Worm (Caenorhabditis elegans): ENCODE measurements around the gene Y38H6C.18.
A peak's percentile ranks its signal among the peaks of the same experiment; 100 is the strongest.

Y38H6C.18 gene

DNA sequence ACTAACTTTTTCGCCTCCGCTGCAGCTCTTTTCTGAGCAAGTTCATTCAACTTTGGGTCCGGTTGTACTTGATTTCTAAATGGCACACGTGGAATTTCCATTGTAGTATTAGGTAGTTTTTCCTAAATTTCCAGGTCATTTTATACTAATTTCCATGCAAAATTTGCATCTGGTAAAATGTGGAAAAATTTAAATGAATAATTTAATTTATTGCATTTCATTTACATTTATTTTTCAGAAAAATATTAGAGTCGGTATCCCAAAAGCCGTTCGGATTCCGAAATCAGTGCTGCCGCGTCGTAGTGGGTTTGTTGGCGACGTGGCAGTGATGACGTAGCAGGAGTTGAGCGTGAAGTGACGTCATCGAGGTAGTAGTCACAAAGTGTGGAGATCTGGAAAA, at the start of gene Y38H6C.18:
Gene Y38H6C.18 (minus strand): TSS at position 101 of the 400 bp plus-strand sequence.
- TF ChIP-seq daf-8 (GFP tag; IDR thresholded peaks at IDR 0.05), result no peak

DNA sequence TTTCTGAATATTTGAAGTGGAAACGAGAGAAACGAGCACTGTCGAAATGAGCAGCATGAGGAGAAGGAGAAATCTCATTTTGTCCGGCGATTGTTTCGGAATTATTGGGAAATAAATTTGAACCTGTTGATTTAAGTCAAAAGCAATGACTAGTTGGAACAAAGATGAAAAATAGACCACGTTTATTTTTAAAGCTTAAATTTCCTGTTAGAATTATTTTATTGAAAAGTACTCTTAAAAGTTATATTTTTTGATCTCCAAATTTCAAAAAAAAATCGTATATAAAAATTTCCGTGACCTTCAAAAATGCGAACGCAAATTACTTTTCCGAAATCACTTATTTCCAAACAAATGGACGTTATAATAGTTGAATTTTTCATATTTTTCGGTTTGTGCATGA, 48.7 kb upstream of the Y38H6C.18 start, which contains the start of gene F26F2.11:
Gene F26F2.11 (minus strand): TSS at position 101 of the 400 bp plus-strand sequence.
- TF ChIP-seq madf-5 (GFP tag; IDR thresholded peaks at IDR 0.05), result no peak
- TF ChIP-seq snpc-1.2 (GFP tag; IDR thresholded peaks at IDR 0.05), result no peak
- no peak for TF ChIP-seq aha-1 (tag)
- TF ChIP-seq T20F7.1 (GFP tag; optimal IDR thresholded peaks at IDR 0.05), result no peak
- no peak for TF ChIP-seq nhr-10 (tag; optimal IDR thresholded peaks at IDR 0.05)
- TF ChIP-seq lin-15B (tag; optimal IDR thresholded peaks at IDR 0.05), result no peak
- TF ChIP-seq nhr-6 (tag; optimal IDR thresholded peaks at IDR 0.05), result no peak
- no peak for TF ChIP-seq pqm-1 (tag; optimal IDR thresholded peaks at IDR 0.05)
- no peak for TF ChIP-seq lin-29 (GFP tag; IDR thresholded peaks at IDR 0.05)
- no peak for TF ChIP-seq nhr-42 (GFP tag; IDR thresholded peaks at IDR 0.05)
- no peak for TF ChIP-seq nhr-237 (tag; optimal IDR thresholded peaks at IDR 0.05)

DNA sequence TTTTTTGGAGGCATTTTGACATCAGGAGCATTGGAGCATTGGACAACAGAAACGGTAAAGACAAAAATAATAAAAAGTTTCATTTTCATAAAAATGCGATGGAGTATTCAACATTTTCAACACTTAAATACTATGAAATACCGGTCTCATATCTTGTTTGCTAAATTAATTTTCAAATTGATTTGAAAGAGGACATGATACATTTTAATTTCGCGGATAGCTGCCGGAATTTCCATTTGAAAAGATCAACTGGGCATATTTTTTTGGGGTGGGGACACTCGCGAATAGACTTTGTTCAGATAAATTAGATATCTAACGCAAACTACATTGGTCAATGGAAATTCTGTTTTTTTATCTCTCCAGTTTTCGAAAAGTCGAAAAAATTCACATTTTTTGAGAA, 47.8 kb upstream of the Y38H6C.18 start, which contains the start of gene F26F2.10:
Gene F26F2.10 (minus strand): TSS at position 101 of the 400 bp plus-strand sequence.
- TF ChIP-seq lin-39 (tag; optimal IDR thresholded peaks at IDR 0.05) (no peak), ZK337.2 (GFP tag; IDR thresholded peaks at IDR 0.05) (no peak), nhr-6 (tag; optimal IDR thresholded peaks at IDR 0.05) (no peak), egl-27 (tag; optimal IDR thresholded peaks at IDR 0.05) (no peak), snpc-1.2 (GFP tag; IDR thresholded peaks at IDR 0.05) (no peak), nhr-237 (tag; optimal IDR thresholded peaks at IDR 0.05) (no peak), daf-12 (tag; optimal IDR thresholded peaks at IDR 0.05) (no peak), dpl-1 (GFP tag; optimal IDR thresholded peaks at IDR 0.05) (no peak), ztf-11 (tag; optimal IDR thresholded peaks at IDR 0.05) (no peak), attf-4 (tag; optimal IDR thresholded peaks at IDR 0.05) (no peak), zip-2 (tag; optimal IDR thresholded peaks at IDR 0.05) (no peak)

DNA sequence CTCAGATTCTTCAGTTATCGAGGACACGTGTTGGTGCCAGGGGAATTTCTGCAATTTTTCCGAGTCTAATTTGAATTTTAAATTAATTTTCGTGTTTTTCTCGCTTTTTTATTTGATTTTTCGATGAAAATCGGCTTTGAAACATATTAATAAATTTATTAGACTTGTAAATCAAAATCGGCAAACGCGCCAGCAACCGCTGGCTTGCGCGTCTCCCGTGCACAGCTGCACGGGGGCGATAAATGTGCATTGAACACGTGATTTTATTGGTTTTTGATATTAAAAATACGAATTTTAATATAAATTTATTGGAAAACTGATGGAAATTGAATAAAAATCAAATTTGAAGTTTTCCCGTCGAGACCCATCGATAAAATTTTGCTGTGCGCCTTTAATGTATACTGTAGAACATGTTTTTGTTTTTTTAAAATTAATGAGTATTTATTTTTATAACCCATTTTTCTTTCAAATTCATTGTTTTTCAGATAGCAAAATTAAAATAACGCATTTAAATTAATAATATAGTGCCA, 33.6 kb upstream of the Y38H6C.18 start, which contains the start of gene F26F2.7:
Gene F26F2.7 (plus strand): TSS at position 480 of the 530 bp plus-strand sequence.
- TF ChIP-seq ctbp-1 (GFP tag; IDR thresholded peaks at IDR 0.05) (0 out of 2 replicates have a peak, but pooled peaks have one; percentile 31), set-16 (GFP tag; IDR thresholded peaks at IDR 0.05) (no peak), aha-1 (tag) (no peak), snpc-1.2 (GFP tag; IDR thresholded peaks at IDR 0.05) (no peak), pqm-1 (tag; optimal IDR thresholded peaks at IDR 0.05) (peak; percentile 25), lir-3 (tag; optimal IDR thresholded peaks at IDR 0.05) (no peak), skn-1 (tag; optimal IDR thresholded peaks at IDR 0.05) (no peak), fkh-10 (GFP tag; optimal IDR thresholded peaks at IDR 0.05) (peak; percentile 17), lin-13 (GFP tag; optimal IDR thresholded peaks at IDR 0.05) (peak; percentile 68), ceh-20 (GFP tag; IDR thresholded peaks at IDR 0.05) (peak; percentile 94), mdl-1 (tag; optimal IDR thresholded peaks at IDR 0.05) (peak; percentile 19 to 81), nhr-76 (tag; optimal IDR thresholded peaks at IDR 0.05) (no peak), ztf-11 (tag; optimal IDR thresholded peaks at IDR 0.05) (no peak), saeg-2 (GFP tag; IDR thresholded peaks at IDR 0.05) (peak; percentile 67), lsy-2 (tag; optimal IDR thresholded peaks at IDR 0.05) (peak; percentile 18 to 94), nhr-41 (GFP tag; IDR thresholded peaks at IDR 0.05) (no peak), nhr-42 (GFP tag; IDR thresholded peaks at IDR 0.05) (peak; percentile 74; the same call in 1 of the 2 replicates), nhr-48 (tag; optimal IDR thresholded peaks at IDR 0.05) (peak; percentile 56), ztf-7 (tag; optimal IDR thresholded peaks at IDR 0.05) (no peak), spr-1 (tag; optimal IDR thresholded peaks at IDR 0.05) (peak; percentile 70), attf-4 (tag; optimal IDR thresholded peaks at IDR 0.05) (no peak), nhr-25 (tag; optimal IDR thresholded peaks at IDR 0.05; ENCODE audit: borderline replicate concordance, insufficient read depth) (no peak), Y5F2A.4 (GFP tag; optimal IDR thresholded peaks at IDR 0.05) (no peak), lin-1 (GFP tag; IDR thresholded peaks at IDR 0.05) (peak; percentile 65; the same call in 1 of the 2 replicates), mxl-3 (GFP tag; optimal IDR thresholded peaks at IDR 0.05) (peak; percentile 47), F49E8.2 (tag; optimal IDR thresholded peaks at IDR 0.05; ENCODE audit: borderline replicate concordance) (peak; percentile 94), spr-3 (GFP tag; optimal IDR thresholded peaks at IDR 0.05) (peak; percentile 74), madf-9 (GFP tag; conservative IDR thresholded peaks at IDR 0.05) (peak; percentile 39; the same call in 1 of the 2 replicates), unc-39 (tag; optimal IDR thresholded peaks at IDR 0.05) (no peak), hmg-1.1 (GFP tag; IDR thresholded peaks at IDR 0.05) (peak; percentile 84), T26A8.4 (GFP tag; IDR thresholded peaks at IDR 0.05) (peak; percentile 70; the same call in 1 of the 2 replicates), madf-5 (GFP tag; IDR thresholded peaks at IDR 0.05) (no peak)
